Worm (Caenorhabditis elegans) whole organism, L2 larva: ENCODE data around the gene cnk-1.

Source experiments
- aly-2 ChIP-seq: fragments of 150-350 bp; optimal IDR thresholded peaks from 2 replicates; lab custom pipeline; 2014; ENCODE audit warnings: missing biosample characterization, missing genetic modification characterization
- ama-1 ChIP-seq: fragments of 150-350 bp; optimal IDR thresholded peaks from 2 replicates; lab custom pipeline; 2018; ENCODE audit warnings: inconsistent platforms
- blmp-1 ChIP-seq: sonication (generic microtip); optimal IDR thresholded peaks from 2 replicates; lab custom pipeline; 2017; ENCODE audit warnings: missing genetic modification characterization, mild to moderate bottlenecking, missing compliant biosample characterization, antibody characterized with exemption, moderate library complexity; ENCODE audit not compliant: insufficient read depth
- elt-3 ChIP-seq: sonication (generic microtip); optimal IDR thresholded peaks from 2 replicates; lab custom pipeline; 2017; ENCODE audit warnings: missing biosample characterization, missing genetic modification characterization
- lin-13 ChIP-seq: fragments of 150-350 bp; optimal IDR thresholded peaks from 2 replicates; lab custom pipeline; 2014; ENCODE audit warnings: missing biosample characterization, missing genetic modification reagents, missing genetic modification characterization
- nhr-237 ChIP-seq: fragments of 150-350 bp; optimal IDR thresholded peaks from 2 replicates; lab custom pipeline; 2014; ENCODE audit warnings: missing biosample characterization, missing genetic modification characterization
- nhr-25 ChIP-seq: fragments of 150-350 bp; sonication (generic microtip); optimal IDR thresholded peaks from 3 replicates; lab custom pipeline; 2014; ENCODE audit warnings: missing biosample characterization, missing genetic modification characterization
- sem-4 ChIP-seq: fragments of 150-350 bp; optimal IDR thresholded peaks from 2 replicates; lab custom pipeline; 2014; ENCODE audit warnings: missing biosample characterization, missing genetic modification reagents, missing genetic modification characterization
- snpc-4 ChIP-seq: fragments of 150-350 bp; optimal IDR thresholded peaks from 2 replicates; lab custom pipeline; 2014; ENCODE audit warnings: missing biosample characterization, missing genetic modification characterization
- unc-39 ChIP-seq: fragments of 150-350 bp; optimal IDR thresholded peaks from 2 replicates; lab custom pipeline; 2014; ENCODE audit warnings: missing biosample characterization, missing genetic modification characterization

- TF ChIP-seq unc-39 (no peak), elt-3 (tag; lab: Kevin White, UChicago) (no peak), sem-4 (tag; lab: Kevin White, UChicago) (no peak), aly-2 (tag; lab: Kevin White, UChicago) (no peak), blmp-1 (tag; lab: Kevin White, UChicago) (no peak), snpc-4 (tag; lab: Kevin White, UChicago) (peak; percentile 80), ama-1 (lab: Kevin White, UChicago) (no peak), nhr-237 (tag; lab: Kevin White, UChicago) (no peak), lin-13 (GFP tag; lab: Kevin White, UChicago) (no peak), nhr-25 (tag; lab: Kevin White, UChicago) (no peak)
Measured at ce11 chrIII:10296904-10297303, 25.8 kb downstream of the cnk-1 start.
